Fruit fly (Drosophila melanogaster) whole organism, embryonic: Measurements from ENCODE around the gene Kap3.
A peak's percentile ranks its signal among the peaks of the same experiment; 100 is the strongest.

Source experiments
- Bdp1 ChIP-seq: fragments of 200-800 bp; sonication (Bioruptor generic); optimal IDR thresholded peaks from 3 replicates; lab custom pipeline; 2016; ENCODE audit warnings: missing biosample characterization, missing genetic modification characterization
- CG12219 ChIP-seq: fragments of 200-800 bp; sonication (Bioruptor generic); optimal IDR thresholded peaks from 3 replicates; lab custom pipeline; 2018; ENCODE audit warnings: missing biosample characterization, mild to moderate bottlenecking, missing genetic modification characterization
- CG13123 ChIP-seq: fragments of 200-800 bp; sonication (Bioruptor generic); optimal IDR thresholded peaks from 2 replicates; lab custom pipeline; 2016; ENCODE audit warnings: missing biosample characterization, missing genetic modification characterization
- CG14441 ChIP-seq: fragments of 200-800 bp; sonication (Bioruptor generic); IDR thresholded peaks from 2 replicates; pipeline ENCODE4 v1.3.6; 2022; ENCODE audit warnings: missing biosample characterization, missing genetic modification characterization
- CG15011 ChIP-seq: fragments of 200-800 bp; sonication (Bioruptor generic); optimal IDR thresholded peaks from 3 replicates; lab custom pipeline; 2018; ENCODE audit warnings: missing biosample characterization, mild to moderate bottlenecking, missing genetic modification characterization
- CG16863 ChIP-seq: fragments of 200-800 bp; sonication (Bioruptor generic); optimal IDR thresholded peaks from 3 replicates; lab custom pipeline; 2016; ENCODE audit warnings: missing biosample characterization, missing genetic modification characterization
- CG17359 ChIP-seq: fragments of 200-800 bp; sonication (Bioruptor generic); optimal IDR thresholded peaks from 3 replicates; lab custom pipeline; 2018; ENCODE audit warnings: missing biosample characterization, mild to moderate bottlenecking, missing genetic modification characterization, moderate library complexity
- CG17361 ChIP-seq: fragments of 200-800 bp; sonication (Bioruptor generic); IDR thresholded peaks from 3 replicates; pipeline ENCODE4 v1.3.6; 2022; ENCODE audit warnings: missing biosample characterization, missing genetic modification characterization
- CG1792 ChIP-seq: fragments of 200-800 bp; sonication (Bioruptor generic); optimal IDR thresholded peaks from 2 replicates; lab custom pipeline; 2016; ENCODE audit warnings: missing biosample characterization, missing genetic modification characterization
- CG18619 ChIP-seq: fragments of 200-800 bp; sonication (Bioruptor generic); optimal IDR thresholded peaks from 3 replicates; lab custom pipeline; 2017; ENCODE audit warnings: missing biosample characterization, mild to moderate bottlenecking, missing genetic modification characterization
- CG2875 ChIP-seq: fragments of 200-800 bp; sonication (Bioruptor generic); optimal IDR thresholded peaks from 2 replicates; lab custom pipeline; 2017; ENCODE audit warnings: missing biosample characterization, mild to moderate bottlenecking, missing genetic modification characterization, missing genetic modification reagents
- CG30020 ChIP-seq: fragments of 200-800 bp; optimal IDR thresholded peaks from 2 replicates; lab custom pipeline; 2019; ENCODE audit warnings: missing biosample characterization, mild to moderate bottlenecking, missing genetic modification characterization, moderate library complexity
- CG33213 ChIP-seq: fragments of 200-800 bp; sonication (Bioruptor generic); optimal IDR thresholded peaks from 3 replicates; lab custom pipeline; 2016; ENCODE audit warnings: missing biosample characterization, missing genetic modification characterization
- CG33557 ChIP-seq: fragments of 200-800 bp; sonication (Bioruptor generic); optimal IDR thresholded peaks from 2 replicates; lab custom pipeline; 2019; ENCODE audit warnings: missing biosample characterization, mild to moderate bottlenecking, missing genetic modification characterization, moderate library complexity
- CG3995 ChIP-seq: fragments of 200-800 bp; sonication (Bioruptor generic); optimal IDR thresholded peaks from 3 replicates; lab custom pipeline; 2016; ENCODE audit warnings: missing biosample characterization, missing genetic modification characterization
- CG6683 ChIP-seq: fragments of 200-800 bp; sonication (Bioruptor generic); optimal IDR thresholded peaks from 2 replicates; lab custom pipeline; 2017; ENCODE audit warnings: missing biosample characterization, mild to moderate bottlenecking, missing genetic modification characterization, missing genetic modification reagents
- CG7839 ChIP-seq: fragments of 200-800 bp; sonication (Bioruptor generic); optimal IDR thresholded peaks from 3 replicates; lab custom pipeline; 2018; ENCODE audit warnings: missing biosample characterization, mild to moderate bottlenecking, missing genetic modification characterization, moderate library complexity
- CG8281 ChIP-seq: fragments of 200-800 bp; sonication (Bioruptor generic); optimal IDR thresholded peaks from 2 replicates; lab custom pipeline; 2018; ENCODE audit warnings: missing biosample characterization, mild to moderate bottlenecking, missing genetic modification characterization, moderate library complexity
- CG8359 ChIP-seq: fragments of 200-800 bp; sonication (Bioruptor generic); optimal IDR thresholded peaks from 2 replicates; lab custom pipeline; 2017; ENCODE audit warnings: missing biosample characterization, mild to moderate bottlenecking, missing genetic modification characterization, borderline replicate concordance
- CoRest ChIP-seq: fragments of 200-800 bp; sonication (Bioruptor generic); optimal IDR thresholded peaks from 3 replicates; lab custom pipeline; 2018; ENCODE audit warnings: missing biosample characterization, mild to moderate bottlenecking, missing genetic modification characterization, moderate library complexity
- D19B ChIP-seq: fragments of 200-800 bp; sonication (Bioruptor generic); optimal IDR thresholded peaks from 2 replicates; lab custom pipeline; 2017; ENCODE audit warnings: missing biosample characterization, mild to moderate bottlenecking, missing genetic modification characterization
- Dad ChIP-seq: fragments of 200-800 bp; sonication (Bioruptor generic); optimal IDR thresholded peaks from 3 replicates; lab custom pipeline; 2016; ENCODE audit warnings: missing biosample characterization, missing genetic modification characterization
- Doc2 ChIP-seq: fragments of 200-800 bp; sonication (Bioruptor generic); IDR thresholded peaks from 2 replicates; pipeline ENCODE4 v1.3.6; 2022; ENCODE audit warnings: missing biosample characterization, missing genetic modification characterization
- Drgx ChIP-seq: fragments of 200-800 bp; sonication (Bioruptor generic); IDR thresholded peaks from 2 replicates; pipeline ENCODE4 v1.3.6; 2022; ENCODE audit warnings: missing biosample characterization, missing genetic modification characterization
- ERR ChIP-seq: fragments of 200-800 bp; sonication (Bioruptor generic); optimal IDR thresholded peaks from 2 replicates; lab custom pipeline; 2016; ENCODE audit warnings: missing biosample characterization, missing genetic modification characterization
- Ets65A ChIP-seq: fragments of 200-800 bp; sonication (Bioruptor generic); peaks from one replicate; lab custom pipeline; 2016; ENCODE audit warnings: missing biosample characterization, missing genetic modification characterization
- Gsc ChIP-seq: fragments of 200-800 bp; sonication (Bioruptor generic); IDR thresholded peaks from 2 replicates; pipeline ENCODE4 v1.3.6; 2022; ENCODE audit warnings: missing biosample characterization, missing genetic modification characterization
- H2.0 ChIP-seq: fragments of 200-800 bp; sonication (Bioruptor generic); IDR thresholded peaks from 2 replicates; pipeline ENCODE4 v1.3.6; 2022; ENCODE audit warnings: missing biosample characterization, missing genetic modification characterization
- Meics ChIP-seq: fragments of 200-800 bp; sonication (Bioruptor generic); optimal IDR thresholded peaks from 2 replicates; lab custom pipeline; 2017; ENCODE audit warnings: missing biosample characterization, mild to moderate bottlenecking, missing genetic modification characterization
- NC2β ChIP-seq: fragments of 200-800 bp; sonication (Bioruptor generic); optimal IDR thresholded peaks from 2 replicates; lab custom pipeline; 2016; ENCODE audit warnings: missing biosample characterization, missing genetic modification characterization
- NK7.1 ChIP-seq: fragments of 200-800 bp; sonication (Bioruptor generic); optimal IDR thresholded peaks from 3 replicates; lab custom pipeline; 2016; ENCODE audit warnings: missing biosample characterization, missing genetic modification characterization
- Optix ChIP-seq: fragments of 200-800 bp; sonication (Bioruptor generic); IDR thresholded peaks from 3 replicates; pipeline ENCODE4 v1.3.6; 2022; ENCODE audit warnings: missing biosample characterization, missing genetic modification characterization
- Ravus ChIP-seq: fragments of 200-800 bp; sonication (Bioruptor generic); IDR thresholded peaks from 2 replicates; pipeline ENCODE4 v1.3.6; 2022; ENCODE audit warnings: missing biosample characterization, missing genetic modification characterization
- Sin3A ChIP-seq: fragments of >200 bp; optimal IDR thresholded peaks from 2 replicates; lab custom pipeline; 2018
- Ssrp ChIP-seq: fragments of 200-800 bp; sonication (Bioruptor generic); optimal IDR thresholded peaks from 2 replicates; lab custom pipeline; 2018; ENCODE audit warnings: missing biosample characterization, mild to moderate bottlenecking, missing genetic modification characterization, moderate library complexity
- Vsx1 ChIP-seq: fragments of 200-800 bp; sonication (Bioruptor generic); optimal IDR thresholded peaks from 2 replicates; lab custom pipeline; 2017; ENCODE audit warnings: missing biosample characterization, mild to moderate bottlenecking, missing genetic modification characterization, missing genetic modification reagents
- al ChIP-seq: fragments of 200-800 bp; sonication (Bioruptor generic); IDR thresholded peaks from 2 replicates; pipeline ENCODE4 v1.3.6; 2022; ENCODE audit warnings: missing biosample characterization, missing genetic modification characterization
- chinmo ChIP-seq: fragments of 200-800 bp; sonication (Bioruptor generic); IDR thresholded peaks from 4 replicates; pipeline ENCODE4 v1.3.6; 2022; ENCODE audit warnings: missing biosample characterization, missing genetic modification characterization; ENCODE audit not compliant: partially characterized antibody
- dmrt99B ChIP-seq: fragments of 200-800 bp; sonication (Bioruptor generic); optimal IDR thresholded peaks from 2 replicates; lab custom pipeline; 2018; ENCODE audit warnings: missing biosample characterization, mild to moderate bottlenecking, missing genetic modification characterization, moderate library complexity
- ems ChIP-seq: fragments of 200-800 bp; sonication (Bioruptor generic); optimal IDR thresholded peaks from 3 replicates; lab custom pipeline; 2016; ENCODE audit warnings: missing biosample characterization, missing genetic modification characterization
- eyg ChIP-seq: fragments of 200-800 bp; sonication (Bioruptor generic); optimal IDR thresholded peaks from 3 replicates; lab custom pipeline; 2016; ENCODE audit warnings: missing biosample characterization, missing genetic modification characterization
- fd102C ChIP-seq: fragments of 200-800 bp; sonication (Bioruptor generic); optimal IDR thresholded peaks from 2 replicates; lab custom pipeline; 2018; ENCODE audit warnings: missing biosample characterization, mild to moderate bottlenecking, missing genetic modification characterization, moderate library complexity
- gcm ChIP-seq: fragments of 200-800 bp; sonication (Bioruptor generic); optimal IDR thresholded peaks from 2 replicates; lab custom pipeline; 2019; ENCODE audit warnings: missing biosample characterization, mild to moderate bottlenecking, missing genetic modification characterization, moderate library complexity
- gem ChIP-seq: fragments of 200-800 bp; sonication (Bioruptor generic); optimal IDR thresholded peaks from 2 replicates; lab custom pipeline; 2019; ENCODE audit warnings: missing biosample characterization, mild to moderate bottlenecking, missing genetic modification characterization, moderate library complexity
- hkb ChIP-seq, 2 experiments: fragments of 200-800 bp in 1 of 2; fragments of >200 bp in 1 of 2; sonication (Bioruptor generic) in 1 of 2; IDR thresholded peaks in 1 of 2; optimal IDR thresholded peaks in 1 of 2; 2 replicates each; pipeline versions ENCODE4 v1.3.6 to Lab custom; 2017 to 2022; ENCODE audit warnings: missing biosample characterization in 1 of 2, missing genetic modification characterization in 1 of 2
- ken ChIP-seq: fragments of 200-800 bp; sonication (Bioruptor generic); IDR thresholded peaks from 3 replicates; pipeline ENCODE4 v1.3.6; 2022; ENCODE audit warnings: missing biosample characterization, missing genetic modification characterization
- lab ChIP-seq: fragments of 200-800 bp; sonication (Bioruptor generic); optimal IDR thresholded peaks from 3 replicates; lab custom pipeline; 2017; ENCODE audit warnings: missing biosample characterization, missing genetic modification characterization, mild to moderate bottlenecking, moderate library complexity, missing genetic modification reagents
- lbe ChIP-seq: fragments of 200-800 bp; sonication (Bioruptor generic); optimal IDR thresholded peaks from 2 replicates; lab custom pipeline; 2016; ENCODE audit warnings: missing biosample characterization, mild to moderate bottlenecking, missing genetic modification characterization
- nmo ChIP-seq: fragments of 200-800 bp; sonication (Bioruptor generic); optimal IDR thresholded peaks from 2 replicates; lab custom pipeline; 2018; ENCODE audit warnings: missing biosample characterization, mild to moderate bottlenecking, missing genetic modification characterization, moderate library complexity
- p53 ChIP-seq: fragments of 200-800 bp; sonication (Bioruptor generic); optimal IDR thresholded peaks from 2 replicates; lab custom pipeline; 2016; ENCODE audit warnings: missing biosample characterization, missing genetic modification characterization
- pb ChIP-seq: fragments of 200-800 bp; sonication (Bioruptor generic); optimal IDR thresholded peaks from 3 replicates; lab custom pipeline; 2016; ENCODE audit warnings: missing biosample characterization, missing genetic modification characterization
- row ChIP-seq: fragments of 200-800 bp; sonication (Bioruptor generic); IDR thresholded peaks from 3 replicates; pipeline ENCODE4 v1.3.6; 2022; ENCODE audit warnings: missing biosample characterization, missing genetic modification characterization

Gene Kap3

dm6 chrX:11379747-11380146, 39.9 kb upstream of the Kap3 start (continued):
- TF ChIP-seq pb (GFP tag; lab: Kevin White, UChicago) (no peak), chinmo (no peak), Bdp1 (GFP tag; lab: Kevin White, UChicago) (no peak), Drgx (GFP tag; lab: Robert Waterston, UW) (no peak), Gsc (GFP tag; lab: Robert Waterston, UW) (no peak), p53 (GFP tag; lab: Kevin White, UChicago) (no peak), al (no peak), CoRest (peak; percentile 36), CG16863 (GFP tag; lab: Kevin White, UChicago) (no peak), CG30020 (tag; lab: Kevin White, UChicago) (no peak), CG3995 (GFP tag; lab: Kevin White, UChicago) (no peak), CG8359 (GFP tag; lab: Kevin White, UChicago) (no peak), CG1792 (GFP tag; lab: Kevin White, UChicago) (no peak), Meics (GFP tag; lab: Kevin White, UChicago) (no peak), Ravus (GFP tag; lab: Robert Waterston, UW) (no peak), NC2β (GFP tag; lab: Kevin White, UChicago) (no peak), lab (GFP tag; lab: Kevin White, UChicago) (peak; percentile 5), Optix (GFP tag; lab: Robert Waterston, UW) (no peak), ems (GFP tag; lab: Kevin White, UChicago) (no peak), D19B (GFP tag; lab: Kevin White, UChicago) (no peak), CG8281 (tag; lab: Kevin White, UChicago) (no peak), Sin3A (lab: Kevin White, UChicago) (no peak), Dad (no peak), CG12219 (GFP tag; lab: Kevin White, UChicago) (no peak), CG33213 (GFP tag; lab: Kevin White, UChicago) (no peak), CG14441 (no peak), fd102C (GFP tag; lab: Kevin White, UChicago) (no peak), Vsx1 (GFP tag; lab: Kevin White, UChicago) (no peak), H2.0 (GFP tag; lab: Robert Waterston, UW) (no peak), Doc2 (no peak), CG18619 (GFP tag; lab: Kevin White, UChicago) (no peak), CG33557 (GFP tag; lab: Kevin White, UChicago) (no peak), CG2875 (no peak), gcm (GFP tag; lab: Kevin White, UChicago) (no peak), hkb (optimal IDR thresholded peaks at IDR 0.05; lab: Kevin White, UChicago) (no peak), hkb (GFP tag; IDR thresholded peaks at IDR 0.05; lab: Robert Waterston, UW) (no peak), CG17361 (GFP tag; lab: Robert Waterston, UW) (no peak), eyg (GFP tag; lab: Kevin White, UChicago) (no peak), gem (tag; lab: Kevin White, UChicago) (peak; percentile 51), lbe (GFP tag; lab: Kevin White, UChicago) (no peak), Ets65A (GFP tag; lab: Kevin White, UChicago) (no peak), ERR (GFP tag; lab: Kevin White, UChicago) (no peak), CG13123 (GFP tag; lab: Kevin White, UChicago) (no peak), NK7.1 (GFP tag; lab: Kevin White, UChicago) (no peak), Ssrp (tag; lab: Kevin White, UChicago) (peak; percentile 3), nmo (GFP tag; lab: Kevin White, UChicago) (no peak), CG7839 (tag; lab: Kevin White, UChicago) (peak; percentile 34), ken (GFP tag; lab: Robert Waterston, UW) (no peak), CG15011 (GFP tag; lab: Kevin White, UChicago) (no peak), CG6683 (GFP tag; lab: Kevin White, UChicago) (no peak), dmrt99B (tag; lab: Kevin White, UChicago) (peak; percentile 44), CG17359 (tag; lab: Kevin White, UChicago) (peak; percentile 27), row (peak; percentile 28; the same call in 2 of the 3 replicates)
